Worm (Caenorhabditis elegans): ENCODE data around the gene his-37.

- TF ChIP-seq pha-4 (tag; optimal IDR thresholded peaks at IDR 0.05) = no peak
- no peak for TF ChIP-seq cebp-1 (GFP tag; IDR thresholded peaks at IDR 0.05)
- TF ChIP-seq cebp-1 (tag; optimal IDR thresholded peaks at IDR 0.05) = no peak
- TF ChIP-seq lag-1 (GFP tag; IDR thresholded peaks at IDR 0.05) = no peak
- no peak for TF ChIP-seq F57C9.4 (tag; optimal IDR thresholded peaks at IDR 0.05)
- no peak for TF ChIP-seq lin-35 (GFP tag; optimal IDR thresholded peaks at IDR 0.05)
- no peak for TF ChIP-seq F33H1.4 (GFP tag; IDR thresholded peaks at IDR 0.05)
- TF ChIP-seq lin-54 (GFP tag; optimal IDR thresholded peaks at IDR 0.05) = no peak
- TF ChIP-seq zfh-2 (GFP tag; conservative IDR thresholded peaks at IDR 0.05) = no peak
- no peak for TF ChIP-seq ceh-40 (GFP tag; IDR thresholded peaks at IDR 0.05)
Observed at ce11 chrV:9516280-9516679, 30.6 kb upstream of the his-37 start.

All from whole organism, young adult.